Fruit fly (Drosophila melanogaster): ENCODE data around the gene Lamp1.

Lamp1 gene

dm6 chr2L:21589323-21589722, 16.1 kb downstream of the Lamp1 start, which contains the start of gene nompB:
nompB (minus strand) TSS chr2L:21589423.
- TF ChIP-seq sage (GFP tag; optimal IDR thresholded peaks at IDR 0.05): no peak
- no peak for TF ChIP-seq foxo (GFP tag; optimal IDR thresholded peaks at IDR 0.05)
- no peak for TF ChIP-seq CG32264 (GFP tag; optimal IDR thresholded peaks at IDR 0.05)
- TF ChIP-seq dl (GFP tag; optimal IDR thresholded peaks at IDR 0.05; ENCODE audit: insufficient read depth in 1 of 2, partially characterized antibody in 2 of 2): no peak
- no peak for TF ChIP-seq h (GFP tag; optimal IDR thresholded peaks at IDR 0.05)
- no peak for TF ChIP-seq woc (GFP tag; optimal IDR thresholded peaks at IDR 0.05)
- TF ChIP-seq CG9705 (GFP tag; optimal IDR thresholded peaks at IDR 0.05): no peak
- TF ChIP-seq dmrt93B (GFP tag; optimal IDR thresholded peaks at IDR 0.05): no peak

dm6 chr2L:21617949-21618348, 44.8 kb downstream of the Lamp1 start:
- TF ChIP-seq HLH106 (tag; optimal IDR thresholded peaks at IDR 0.05) (no peak), Rel (GFP tag; optimal IDR thresholded peaks at IDR 0.05) (no peak), Rel (tag; optimal IDR thresholded peaks at IDR 0.05) (no peak), rgr (GFP tag; optimal IDR thresholded peaks at IDR 0.05) (no peak), CrebA (GFP tag; optimal IDR thresholded peaks at IDR 0.05; ENCODE audit: borderline replicate concordance) (no peak), Myc (optimal IDR thresholded peaks at IDR 0.05) (no peak), Abd-B (GFP tag; optimal IDR thresholded peaks at IDR 0.05) (no peak), jim (GFP tag; optimal IDR thresholded peaks at IDR 0.05) (no peak), tai (GFP tag; optimal IDR thresholded peaks at IDR 0.05) (no peak), Hr83 (GFP tag; optimal IDR thresholded peaks at IDR 0.05; ENCODE audit: poor library complexity, severe bottlenecking) (no peak), OdsH (GFP tag; optimal IDR thresholded peaks at IDR 0.05) (no peak), br (GFP tag; optimal IDR thresholded peaks at IDR 0.05) (no peak), lola (GFP tag; optimal IDR thresholded peaks at IDR 0.05) (no peak), GATAd (GFP tag; optimal IDR thresholded peaks at IDR 0.05) (no peak), pan (optimal IDR thresholded peaks at IDR 0.05) (no peak), ey (GFP tag; optimal IDR thresholded peaks at IDR 0.05) (no peak)

- TF ChIP-seq Jra (GFP tag; optimal IDR thresholded peaks at IDR 0.05): no peak
- TF ChIP-seq Dfd (GFP tag; optimal IDR thresholded peaks at IDR 0.05): peak; percentile 59
- TF ChIP-seq dmrt93B (GFP tag; optimal IDR thresholded peaks at IDR 0.05): no peak
Observed at dm6 chr2L:21618738-21619431, 45.7 kb downstream of the Lamp1 start.

- no peak for TF ChIP-seq dl (GFP tag; optimal IDR thresholded peaks at IDR 0.05; ENCODE audit: insufficient read depth in 1 of 2, partially characterized antibody in 2 of 2)
- no peak for TF ChIP-seq dsf (GFP tag; optimal IDR thresholded peaks at IDR 0.05; ENCODE audit: borderline replicate concordance)
- TF ChIP-seq sv (GFP tag; optimal IDR thresholded peaks at IDR 0.05): no peak
Observed at dm6 chr2L:21620527-21620926, 47.3 kb downstream of the Lamp1 start.

- TF ChIP-seq Sp1 (GFP tag; optimal IDR thresholded peaks at IDR 0.05) (no peak), lola (GFP tag; optimal IDR thresholded peaks at IDR 0.05) (peak; percentile 11), Dfd (GFP tag; optimal IDR thresholded peaks at IDR 0.05) (peak; percentile 94), CG32264 (GFP tag; optimal IDR thresholded peaks at IDR 0.05) (no peak), br (GFP tag; optimal IDR thresholded peaks at IDR 0.05) (no peak), h (GFP tag; optimal IDR thresholded peaks at IDR 0.05) (no peak), ey (GFP tag; optimal IDR thresholded peaks at IDR 0.05) (no peak), CrebA (GFP tag; optimal IDR thresholded peaks at IDR 0.05; ENCODE audit: borderline replicate concordance) (no peak), Abd-B (GFP tag; optimal IDR thresholded peaks at IDR 0.05) (no peak)
Observed at dm6 chr2L:21622062-21622589, 48.9 kb downstream of the Lamp1 start.
